Worm (Caenorhabditis elegans): ENCODE measurements around the gene phf-34.

The phf-34 gene

ce11 chrX:9905840-9906239 is 6.6 kb upstream of the phf-34 start, which contains the start of gene F21G4.5:
F21G4.5 (plus strand) TSS chrX:9906140.
- no peak for TF ChIP-seq Y22D7AL.16 (tag; optimal IDR thresholded peaks at IDR 0.05)
- TF ChIP-seq pat-9 (tag; optimal IDR thresholded peaks at IDR 0.05): no peak
- TF ChIP-seq unc-3 (GFP tag; conservative IDR thresholded peaks at IDR 0.05): no peak
- TF ChIP-seq unc-3 (tag; optimal IDR thresholded peaks at IDR 0.05): no peak

- TF ChIP-seq zip-5 (tag; optimal IDR thresholded peaks at IDR 0.05) (no peak), unc-42 (tag; optimal IDR thresholded peaks at IDR 0.05) (no peak), ceh-18 (tag; optimal IDR thresholded peaks at IDR 0.05) (no peak), pax-1 (tag; optimal IDR thresholded peaks at IDR 0.05) (no peak), elt-4 (tag; optimal IDR thresholded peaks at IDR 0.05) (no peak), ets-4 (tag; optimal IDR thresholded peaks at IDR 0.05) (no peak), ahr-1 (tag; optimal IDR thresholded peaks at IDR 0.05) (no peak), dve-1 (tag; optimal IDR thresholded peaks at IDR 0.05) (no peak), K02D7.2 (tag; optimal IDR thresholded peaks at IDR 0.05) (no peak), eyg-1 (tag; optimal IDR thresholded peaks at IDR 0.05) (no peak)
Measured at ce11 chrX:9894844-9895243, 4.4 kb downstream of the phf-34 start, which contains the start of gene F21G4.3. F21G4.3 (plus strand) TSS chrX:9895144.

- no peak for TF ChIP-seq pha-4 (tag; optimal IDR thresholded peaks at IDR 0.05)
- no peak for TF ChIP-seq ceh-14 (tag; optimal IDR thresholded peaks at IDR 0.05)
- no peak for TF ChIP-seq pros-1 (tag; optimal IDR thresholded peaks at IDR 0.05)
- no peak for TF ChIP-seq zip-5 (tag; optimal IDR thresholded peaks at IDR 0.05)
- TF ChIP-seq ceh-18 (tag; optimal IDR thresholded peaks at IDR 0.05): no peak
- TF ChIP-seq syd-9 (tag; optimal IDR thresholded peaks at IDR 0.05): no peak
- no peak for TF ChIP-seq hlh-15 (tag; optimal IDR thresholded peaks at IDR 0.05)
- no peak for TF ChIP-seq fkh-6 (tag; optimal IDR thresholded peaks at IDR 0.05)
Measured at ce11 chrX:9893069-9893468, 6.2 kb downstream of the phf-34 start.

- TF ChIP-seq sdc-2 (tag; optimal IDR thresholded peaks at IDR 0.05) (no peak), tbx-7 (tag; optimal IDR thresholded peaks at IDR 0.05) (no peak), pag-3 (tag; optimal IDR thresholded peaks at IDR 0.05; ENCODE audit: borderline replicate concordance) (no peak), nfya-1 (tag; optimal IDR thresholded peaks at IDR 0.05) (no peak), pros-1 (tag; optimal IDR thresholded peaks at IDR 0.05) (no peak), odd-2 (tag; optimal IDR thresholded peaks at IDR 0.05) (no peak), npax-4 (tag; optimal IDR thresholded peaks at IDR 0.05) (no peak), ceh-19 (GFP tag; optimal IDR thresholded peaks at IDR 0.05) (no peak)
Measured at ce11 chrX:9892323-9892722, 7.0 kb downstream of the phf-34 start, which contains the start of gene F21G4.1. F21G4.1 (minus strand) TSS chrX:9892328.

DNA sequence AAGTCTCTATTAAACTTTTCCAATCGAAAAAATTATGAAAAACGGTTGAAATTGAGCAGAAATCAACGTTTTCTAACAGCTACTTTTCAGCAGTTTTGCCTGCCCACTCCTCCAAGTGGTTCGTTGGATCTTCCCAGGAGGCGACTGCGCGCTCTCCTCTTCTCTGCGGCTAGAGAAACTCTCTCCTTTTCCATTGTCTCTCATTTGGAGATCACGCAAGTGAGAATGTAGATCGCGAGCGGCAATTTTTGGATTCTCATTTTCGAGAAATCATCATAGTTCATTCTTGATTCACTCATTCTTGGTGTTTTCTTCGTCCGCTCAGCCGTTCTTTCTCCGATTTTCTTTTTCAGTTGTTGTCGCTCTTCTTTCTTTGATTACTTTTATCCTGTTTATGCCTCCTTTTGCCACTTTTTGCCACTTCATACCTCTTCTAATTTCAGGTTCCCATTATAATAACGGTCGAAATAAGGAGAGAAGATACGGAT is 15.4 kb downstream of the phf-34 start, which contains the start of gene mrp-4:
TSS of gene mrp-4 (plus strand) at position 438 of the 488 bp plus-strand sequence.
- TF ChIP-seq unc-86 (tag; optimal IDR thresholded peaks at IDR 0.05) (no peak), ceh-24 (tag; optimal IDR thresholded peaks at IDR 0.05) (no peak), nhr-11 (tag; optimal IDR thresholded peaks at IDR 0.05) (no peak), sdc-2 (tag; optimal IDR thresholded peaks at IDR 0.05) (no peak), hlh-30 (tag; optimal IDR thresholded peaks at IDR 0.05; ENCODE audit: insufficient read depth) (no peak), sox-4 (tag; optimal IDR thresholded peaks at IDR 0.05) (no peak), unc-3 (GFP tag; conservative IDR thresholded peaks at IDR 0.05) (no peak), unc-3 (tag; optimal IDR thresholded peaks at IDR 0.05) (no peak), dve-1 (tag; optimal IDR thresholded peaks at IDR 0.05) (no peak), rnt-1 (tag; optimal IDR thresholded peaks at IDR 0.05) (no peak), ceh-14 (tag; optimal IDR thresholded peaks at IDR 0.05) (no peak), ceh-34 (tag; optimal IDR thresholded peaks at IDR 0.05) (no peak), odd-2 (tag; optimal IDR thresholded peaks at IDR 0.05) (no peak), pag-3 (tag; optimal IDR thresholded peaks at IDR 0.05; ENCODE audit: borderline replicate concordance) (no peak), elt-2 (tag; optimal IDR thresholded peaks at IDR 0.05) (no peak)

All from whole organism, late embryonic.